Worm (Caenorhabditis elegans) whole organism, young adult: ENCODE results near the gene rga-1.

Source experiments
- B0035.1 ChIP-seq: sonication (generic microtip); optimal IDR thresholded peaks from 2 replicates; lab custom pipeline; 2016; ENCODE audit warnings: missing genetic modification characterization, mild to moderate bottlenecking, missing compliant biosample characterization, missing genotype, missing genetic modification reagents
- C06A6.2 ChIP-seq: fragments of 200-800 bp; sonication (Bioruptor generic); conservative IDR thresholded peaks from 2 replicates; pipeline ENCODE4 v1.3.6; 2022; ENCODE audit warnings: missing genetic modification characterization, missing compliant biosample characterization
- C17E4.6 ChIP-seq: fragments of 200-800 bp; sonication (Bioruptor generic); IDR thresholded peaks from 2 replicates; pipeline ENCODE4 v1.3.6; 2022; ENCODE audit warnings: missing genetic modification reagents, missing genetic modification characterization, missing compliant biosample characterization
- F39B2.1 ChIP-seq: fragments of 200-800 bp; sonication (Bioruptor generic); IDR thresholded peaks from 2 replicates; pipeline ENCODE4 v1.3.6; 2022; ENCODE audit warnings: missing genetic modification reagents, missing genetic modification characterization, missing compliant biosample characterization
- F52B5.7 ChIP-seq: sonication (generic microtip); optimal IDR thresholded peaks from 2 replicates; lab custom pipeline; 2016; ENCODE audit warnings: mild to moderate bottlenecking, missing genetic modification characterization, missing compliant biosample characterization
- F55B11.4 ChIP-seq: sonication (generic microtip); optimal IDR thresholded peaks from 2 replicates; lab custom pipeline; 2016; ENCODE audit warnings: missing compliant biosample characterization, missing genetic modification characterization, borderline replicate concordance; ENCODE audit not compliant: insufficient read depth
- K11D2.4 ChIP-seq: fragments of 200-800 bp; sonication (Bioruptor generic); IDR thresholded peaks from 2 replicates; pipeline ENCODE4 v1.3.6; 2022; ENCODE audit warnings: missing genetic modification reagents, missing genetic modification characterization, missing compliant biosample characterization
- K12H6.12 ChIP-seq: fragments of 200-800 bp; sonication (Bioruptor generic); optimal IDR thresholded peaks from 2 replicates; lab custom pipeline; 2018; ENCODE audit warnings: mild to moderate bottlenecking, missing genetic modification characterization, missing compliant biosample characterization
- Y53G8AR.9 ChIP-seq: fragments of 200-800 bp; sonication (Bioruptor generic); conservative IDR thresholded peaks from 2 replicates; pipeline ENCODE4 v1.3.6; 2022; ENCODE audit warnings: missing genetic modification reagents, missing genetic modification characterization, missing compliant biosample characterization
- akir-1 ChIP-seq: fragments of 200-800 bp; sonication (Bioruptor generic); optimal IDR thresholded peaks from 2 replicates; lab custom pipeline; 2018; ENCODE audit warnings: mild to moderate bottlenecking, missing genetic modification characterization, moderate library complexity, missing compliant biosample characterization
- aptf-2 ChIP-seq: fragments of 200-800 bp; sonication (Bioruptor generic); conservative IDR thresholded peaks from 2 replicates; pipeline ENCODE4 v1.3.6; 2022; ENCODE audit warnings: missing genetic modification reagents, missing genetic modification characterization, missing compliant biosample characterization
- aptf-3 ChIP-seq: fragments of 200-800 bp; sonication (Bioruptor generic); IDR thresholded peaks from 2 replicates; pipeline ENCODE4 v1.3.6; 2022; ENCODE audit warnings: missing genetic modification characterization, missing compliant biosample characterization
- attf-3 ChIP-seq: fragments of 200-800 bp; sonication (Bioruptor generic); conservative IDR thresholded peaks from 2 replicates; pipeline ENCODE4 v1.3.6; 2022; ENCODE audit warnings: missing genetic modification reagents, missing genetic modification characterization, missing compliant biosample characterization
- attf-5 ChIP-seq: fragments of 200-800 bp; sonication (Bioruptor generic); optimal IDR thresholded peaks from 2 replicates; lab custom pipeline; 2018; ENCODE audit warnings: mild to moderate bottlenecking, missing genetic modification characterization, missing compliant biosample characterization
- ccch-3 ChIP-seq: fragments of 200-800 bp; sonication (Bioruptor generic); optimal IDR thresholded peaks from 2 replicates; lab custom pipeline; 2018; ENCODE audit warnings: mild to moderate bottlenecking, missing genetic modification characterization, missing compliant biosample characterization
- cebp-2 ChIP-seq: fragments of 200-800 bp; sonication (Bioruptor generic); IDR thresholded peaks from 2 replicates; pipeline ENCODE4 v1.3.6; 2022; ENCODE audit warnings: missing genetic modification characterization, missing compliant biosample characterization
- ceh-27 ChIP-seq: fragments of 200-800 bp; sonication (Bioruptor generic); optimal IDR thresholded peaks from 2 replicates; lab custom pipeline; 2018; ENCODE audit warnings: mild to moderate bottlenecking, missing genetic modification characterization, moderate library complexity, missing compliant biosample characterization
- ceh-58 ChIP-seq: fragments of 200-800 bp; sonication (Bioruptor generic); IDR thresholded peaks from 2 replicates; pipeline ENCODE4 v1.3.6; 2022; ENCODE audit warnings: missing genetic modification characterization, missing compliant biosample characterization
- dpff-1 ChIP-seq: sonication (generic microtip); optimal IDR thresholded peaks from 2 replicates; lab custom pipeline; 2017; ENCODE audit warnings: mild to moderate bottlenecking, missing genetic modification characterization, missing compliant biosample characterization
- egrh-3 ChIP-seq: fragments of 200-800 bp; sonication (Bioruptor generic); IDR thresholded peaks from 2 replicates; pipeline ENCODE4 v1.3.6; 2022; ENCODE audit warnings: missing genetic modification reagents, missing genetic modification characterization, missing compliant biosample characterization
- ekl-4 ChIP-seq: fragments of 200-800 bp; sonication (Bioruptor generic); IDR thresholded peaks from 2 replicates; pipeline ENCODE4 v1.3.6; 2022; ENCODE audit warnings: missing genetic modification reagents, missing genetic modification characterization, missing compliant biosample characterization
- fkh-3 ChIP-seq: sonication (generic microtip); optimal IDR thresholded peaks from 2 replicates; lab custom pipeline; 2016; ENCODE audit warnings: mild to moderate bottlenecking, missing genetic modification characterization, missing compliant biosample characterization
- hlh-12 ChIP-seq: sonication (generic microtip); optimal IDR thresholded peaks from 2 replicates; lab custom pipeline; 2016; ENCODE audit warnings: missing genetic modification characterization, missing compliant biosample characterization
- hmg-1.2 ChIP-seq: fragments of 200-800 bp; sonication (Bioruptor generic); IDR thresholded peaks from 2 replicates; pipeline ENCODE4 v1.3.6; 2022; ENCODE audit warnings: missing genetic modification reagents, missing genetic modification characterization, missing compliant biosample characterization
- hsf-1 ChIP-seq: fragments of 200-800 bp; sonication (Bioruptor generic); IDR thresholded peaks from 2 replicates; pipeline ENCODE4 v1.3.6; 2022; ENCODE audit warnings: missing genetic modification reagents, missing genetic modification characterization, missing compliant biosample characterization
- lin-26 ChIP-seq: fragments of 200-800 bp; sonication (Bioruptor generic); IDR thresholded peaks from 2 replicates; pipeline ENCODE4 v1.3.6; 2022; ENCODE audit warnings: missing genetic modification reagents, missing genetic modification characterization, missing compliant biosample characterization
- lin-35 ChIP-seq, 3 experiments: fragments of 150-350 bp in 2 of 3; sonication (generic microtip) in 1 of 3; optimal IDR thresholded peaks; 2 replicates each; lab custom pipeline; 2014 to 2018; ENCODE audit warnings: missing biosample characterization in 3 of 3, missing genetic modification characterization in 3 of 3, missing genetic modification reagents in 3 of 3
- lin-40 ChIP-seq: sonication (generic microtip); optimal IDR thresholded peaks from 2 replicates; lab custom pipeline; 2016; ENCODE audit warnings: missing genetic modification characterization, mild to moderate bottlenecking, missing compliant biosample characterization, missing genotype, missing genetic modification reagents
- madf-8 ChIP-seq: fragments of 200-800 bp; sonication (Bioruptor generic); conservative IDR thresholded peaks from 2 replicates; pipeline ENCODE4 v1.3.6; 2022; ENCODE audit warnings: missing genetic modification reagents, missing genetic modification characterization, missing compliant biosample characterization
- nfya-2 ChIP-seq: fragments of 200-800 bp; sonication (Bioruptor generic); IDR thresholded peaks from 2 replicates; pipeline ENCODE4 v1.3.6; 2022; ENCODE audit warnings: missing genetic modification reagents, missing genetic modification characterization, missing compliant biosample characterization
- nhr-80 ChIP-seq: sonication (generic microtip); optimal IDR thresholded peaks from 2 replicates; lab custom pipeline; 2016; ENCODE audit warnings: missing genetic modification characterization, missing compliant biosample characterization
- repo-1 ChIP-seq: sonication (generic microtip); optimal IDR thresholded peaks from 2 replicates; lab custom pipeline; 2017; ENCODE audit warnings: mild to moderate bottlenecking, missing genetic modification characterization, missing compliant biosample characterization
- sdz-38 ChIP-seq: sonication (generic microtip); optimal IDR thresholded peaks from 2 replicates; lab custom pipeline; 2016; ENCODE audit warnings: missing genotype, missing genetic modification characterization, missing compliant biosample characterization
- tbp1 ChIP-seq: fragments of 200-800 bp; sonication (Bioruptor generic); optimal IDR thresholded peaks from 2 replicates; lab custom pipeline; 2018; ENCODE audit warnings: mild to moderate bottlenecking, missing genetic modification characterization, missing compliant biosample characterization
- tlf-1 ChIP-seq: fragments of 200-800 bp; sonication (Bioruptor generic); optimal IDR thresholded peaks from 2 replicates; lab custom pipeline; 2018; ENCODE audit warnings: mild to moderate bottlenecking, missing genetic modification characterization, missing compliant biosample characterization
- unc-130 ChIP-seq: sonication (generic microtip); optimal IDR thresholded peaks from 2 replicates; lab custom pipeline; 2016; ENCODE audit warnings: missing genetic modification reagents, missing genetic modification characterization, missing compliant biosample characterization
- unc-62 ChIP-seq: fragments of 150-350 bp; optimal IDR thresholded peaks from 2 replicates; lab custom pipeline; 2014; ENCODE audit warnings: missing biosample characterization, missing genetic modification reagents, missing genetic modification characterization
- zfh-2 ChIP-seq: fragments of 200-800 bp; sonication (Bioruptor generic); conservative IDR thresholded peaks from 2 replicates; pipeline ENCODE4 v1.3.6; 2022; ENCODE audit warnings: missing genetic modification reagents, missing genetic modification characterization, missing compliant biosample characterization
- ztf-26 ChIP-seq: sonication (generic microtip); optimal IDR thresholded peaks from 2 replicates; lab custom pipeline; 2017; ENCODE audit warnings: missing genetic modification characterization, missing compliant biosample characterization
- ztf-6 ChIP-seq: fragments of 200-800 bp; sonication (Bioruptor generic); IDR thresholded peaks from 2 replicates; pipeline ENCODE4 v1.3.6; 2022; ENCODE audit warnings: missing genetic modification reagents, missing genetic modification characterization, missing compliant biosample characterization

The rga-1 gene

DNA sequence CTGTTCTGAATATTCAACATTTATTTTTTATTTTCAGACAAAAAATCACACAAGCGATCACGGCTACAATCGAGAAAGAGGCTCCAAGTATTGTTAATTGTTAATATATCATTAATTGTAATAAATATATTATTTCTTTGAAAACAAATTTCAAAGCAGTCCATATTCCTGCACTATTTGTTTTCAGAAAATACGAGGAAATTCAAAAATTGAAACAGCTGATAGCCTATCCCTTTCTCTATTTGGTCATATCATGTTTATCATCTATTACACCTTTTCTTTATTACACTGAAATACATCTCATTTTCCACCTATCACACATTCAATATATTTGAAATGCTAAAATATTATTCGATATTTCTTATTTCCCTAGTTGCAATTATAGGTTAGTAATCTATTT, 19.7 kb upstream of the rga-1 start, which contains the start of gene W02B12.13:
TSS of gene W02B12.13 (plus strand) at position 301 of the 400 bp plus-strand sequence.
- TF ChIP-seq akir-1 (GFP tag; lab: Kevin White, UChicago) (no peak), aptf-3 (GFP tag; lab: Robert Waterston, UW) (no peak), ekl-4 (no peak), nhr-80 (tag; lab: Kevin White, UChicago) (no peak), F55B11.4 (tag; lab: Kevin White, UChicago) (no peak), C17E4.6 (no peak), lin-26 (GFP tag; lab: Robert Waterston, UW) (no peak), madf-8 (GFP tag; lab: Robert Waterston, UW) (no peak)

DNA sequence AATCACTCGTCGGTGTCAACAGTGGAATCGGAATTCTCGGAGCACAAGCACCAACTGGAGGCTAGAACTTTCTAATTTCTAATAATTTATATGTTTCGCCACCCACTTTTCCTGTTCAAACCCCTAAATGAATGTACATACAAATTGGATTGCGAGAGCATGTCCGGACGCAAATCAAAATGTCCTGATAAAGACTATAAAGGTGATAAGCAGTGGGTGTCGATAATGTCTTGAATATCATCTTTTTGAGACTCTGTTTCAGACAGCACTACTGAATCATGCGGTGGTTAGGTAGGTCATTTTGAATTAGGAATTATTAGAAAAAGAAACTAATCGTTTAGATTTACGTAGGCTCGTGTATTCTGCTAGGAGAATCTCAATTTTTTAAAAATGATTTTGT, 15.9 kb upstream of the rga-1 start, which contains the start of gene W02B12.1:
TSS of gene W02B12.1 (plus strand) at position 269 of the 400 bp plus-strand sequence.
- TF ChIP-seq lin-40 (tag; lab: Kevin White, UChicago) (no peak), nhr-80 (tag; lab: Kevin White, UChicago) (peak; percentile 73)

DNA sequence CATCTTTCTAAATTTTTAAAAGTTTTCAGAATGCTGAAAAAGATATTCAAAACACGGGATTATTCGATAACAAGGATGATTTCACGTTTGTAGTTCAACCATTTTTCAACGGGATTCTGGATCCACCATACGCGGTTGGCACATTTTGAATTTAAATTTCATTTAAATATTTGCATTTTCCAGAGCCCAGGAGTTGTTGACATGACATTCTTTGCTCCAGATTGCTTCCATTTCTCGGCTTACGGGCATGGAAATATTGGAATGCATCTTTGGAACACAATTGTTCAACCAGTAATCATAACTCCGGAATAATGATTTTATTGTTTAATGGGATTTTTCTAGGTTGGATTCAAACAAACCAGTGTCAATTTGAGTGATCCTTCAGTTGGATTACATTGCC, 13.8 kb upstream of the rga-1 start:
- TF ChIP-seq lin-35 (GFP tag; optimal IDR thresholded peaks at IDR 0.05; lab: Kevin White, UChicago) (peak in 1 of 3 experiments; percentile 3), K12H6.12 (tag; lab: Kevin White, UChicago) (no peak)

DNA sequence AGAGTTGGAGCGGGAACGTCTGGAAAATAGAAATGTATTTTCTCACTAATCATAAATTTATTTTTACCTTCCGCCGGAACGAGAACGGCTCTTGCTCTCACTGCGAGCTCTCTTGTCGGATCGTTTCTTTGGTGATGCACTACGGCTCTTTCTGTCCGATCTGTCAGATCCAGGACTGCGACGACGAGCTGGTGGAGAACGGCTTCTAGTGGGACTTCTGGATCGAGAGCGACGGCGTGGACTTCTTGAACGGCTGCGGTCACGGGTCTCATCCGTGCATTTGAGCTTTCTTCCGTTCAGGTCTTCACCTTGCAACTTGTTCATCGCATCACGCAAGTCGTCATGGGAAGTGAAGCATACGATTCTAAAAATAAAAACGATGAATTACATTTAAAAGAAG, 13.0 kb upstream of the rga-1 start:
- peak; percentile 28; the same call in 1 of the 2 replicates for TF ChIP-seq egrh-3
- no peak for TF ChIP-seq unc-62 (GFP tag; lab: Kevin White, UChicago)
- no peak for TF ChIP-seq aptf-2
- no peak for TF ChIP-seq F52B5.7 (tag; lab: Kevin White, UChicago)
- TF ChIP-seq fkh-3 (tag; lab: Kevin White, UChicago), result peak; percentile 2
- TF ChIP-seq ceh-58, result no peak
- TF ChIP-seq zfh-2 (GFP tag; lab: Robert Waterston, UW), result peak; percentile 78

DNA sequence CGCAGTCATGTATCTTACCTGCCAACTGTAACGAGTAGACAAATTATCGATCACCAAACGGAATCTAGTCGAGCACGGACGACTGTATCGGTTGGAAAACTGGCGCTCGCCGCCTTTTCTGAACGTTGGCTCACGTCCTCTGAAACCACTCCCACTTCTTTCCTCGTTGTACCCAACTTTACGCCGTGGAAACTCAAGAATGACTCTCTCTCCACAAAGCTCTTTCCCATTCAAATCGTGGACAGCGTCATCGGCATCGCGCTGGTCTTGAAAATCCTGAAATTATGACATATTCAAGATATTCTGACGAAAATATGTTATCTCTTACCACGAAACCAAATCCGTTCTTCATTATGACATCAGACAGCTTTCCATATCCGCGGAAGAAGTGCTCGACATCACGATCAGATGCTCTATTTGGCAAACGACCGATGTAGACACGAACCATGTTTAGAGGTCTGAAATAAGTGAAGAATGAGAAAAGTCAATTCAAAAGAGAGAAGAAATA, 12.1 kb upstream of the rga-1 start, which contains the start of gene rsp-2:
TSS of gene rsp-2 (minus strand) at position 458 of the 508 bp plus-strand sequence.
- TF ChIP-seq F39B2.1, result no peak
- no peak for TF ChIP-seq unc-62 (GFP tag; lab: Kevin White, UChicago)
- no peak for TF ChIP-seq tlf-1 (GFP tag; lab: Kevin White, UChicago)
- TF ChIP-seq hlh-12 (tag; lab: Kevin White, UChicago), result no peak
- no peak for TF ChIP-seq madf-8 (GFP tag; lab: Robert Waterston, UW)

DNA sequence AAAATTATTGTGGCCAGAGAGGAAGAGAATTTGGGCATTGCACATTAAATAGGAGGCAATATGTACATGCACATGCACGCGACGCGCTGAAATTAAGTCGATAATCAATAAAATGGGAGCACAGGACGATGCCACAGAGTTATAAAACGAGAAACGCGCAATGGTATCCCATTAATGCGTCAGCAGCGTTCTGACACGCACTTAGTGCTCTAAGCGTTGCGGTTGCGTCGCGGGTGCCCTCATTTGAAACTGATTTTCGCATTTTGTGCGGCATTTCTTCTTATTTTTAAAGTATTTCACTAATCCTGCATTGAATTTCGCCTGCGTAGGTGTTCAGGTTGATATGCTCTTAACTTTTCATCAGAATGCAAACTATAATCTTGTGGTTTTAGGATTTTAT, 11.7 kb upstream of the rga-1 start, which contains the start of gene rsp-1:
TSS of gene rsp-1 (plus strand) at position 338 of the 400 bp plus-strand sequence.
- TF ChIP-seq tbp1 (GFP tag; lab: Kevin White, UChicago) (peak; percentile 72), lin-26 (GFP tag; lab: Robert Waterston, UW) (no peak), K11D2.4 (peak; percentile 88), B0035.1 (tag; lab: Kevin White, UChicago) (peak; percentile 14), ztf-6 (GFP tag; lab: Robert Waterston, UW) (0 out of 2 replicates have a peak, but pooled peaks have one; percentile 26), ztf-26 (peak; percentile 71), attf-3 (GFP tag; lab: Robert Waterston, UW) (peak; percentile 79), unc-130 (no peak), Y53G8AR.9 (GFP tag; lab: Robert Waterston, UW) (peak; percentile 93), madf-8 (GFP tag; lab: Robert Waterston, UW) (peak; percentile 57), nfya-2 (no peak), ceh-27 (peak; percentile 85), repo-1 (tag; lab: Kevin White, UChicago) (peak; percentile 69), dpff-1 (tag; lab: Kevin White, UChicago) (no peak), cebp-2 (no peak), attf-5 (peak; percentile 98), ccch-3 (no peak), hmg-1.2 (peak; percentile 61), hsf-1 (GFP tag; lab: Robert Waterston, UW) (peak; percentile 12; the same call in 1 of the 2 replicates), C06A6.2 (GFP tag; lab: Robert Waterston, UW) (peak; percentile 45; the same call in 1 of the 2 replicates), sdz-38 (tag; lab: Kevin White, UChicago) (no peak)
